Fruit fly (Drosophila melanogaster): ENCODE measurements around the gene Grip163.

Gene Grip163

dm6 chr3L:12016186-12016585 lies 18.2 kb upstream of the Grip163 start:
- TF ChIP-seq ey (GFP tag; optimal IDR thresholded peaks at IDR 0.05) (peak; percentile 12), brk (GFP tag; optimal IDR thresholded peaks at IDR 0.05) (peak; percentile 11), tai (GFP tag; optimal IDR thresholded peaks at IDR 0.05) (no peak), br (GFP tag; optimal IDR thresholded peaks at IDR 0.05) (no peak), lola (GFP tag; optimal IDR thresholded peaks at IDR 0.05) (no peak), fru (GFP tag; optimal IDR thresholded peaks at IDR 0.05) (peak; percentile 43), Mio (GFP tag; optimal IDR thresholded peaks at IDR 0.05) (no peak), OdsH (GFP tag; optimal IDR thresholded peaks at IDR 0.05) (peak; percentile 49), Sp1 (GFP tag; optimal IDR thresholded peaks at IDR 0.05) (peak; percentile 76), HLH106 (tag; optimal IDR thresholded peaks at IDR 0.05) (peak; percentile 72), h (GFP tag; optimal IDR thresholded peaks at IDR 0.05) (peak; percentile 59), dsf (GFP tag; optimal IDR thresholded peaks at IDR 0.05; ENCODE audit: borderline replicate concordance) (no peak), dmrt93B (GFP tag; optimal IDR thresholded peaks at IDR 0.05) (peak; percentile 41), usp (GFP tag; optimal IDR thresholded peaks at IDR 0.05) (no peak), Hnf4 (GFP tag; optimal IDR thresholded peaks at IDR 0.05) (no peak), psq (GFP tag; optimal IDR thresholded peaks at IDR 0.05) (peak; percentile 59), Dfd (GFP tag; optimal IDR thresholded peaks at IDR 0.05) (no peak), CG9705 (GFP tag; optimal IDR thresholded peaks at IDR 0.05) (no peak), sage (GFP tag; optimal IDR thresholded peaks at IDR 0.05) (peak; percentile 15), Rel (GFP tag; optimal IDR thresholded peaks at IDR 0.05) (no peak), Rel (tag; optimal IDR thresholded peaks at IDR 0.05) (peak; percentile 24), CrebA (GFP tag; optimal IDR thresholded peaks at IDR 0.05; ENCODE audit: borderline replicate concordance) (no peak), Hr83 (GFP tag; optimal IDR thresholded peaks at IDR 0.05; ENCODE audit: poor library complexity, severe bottlenecking) (no peak), Jra (GFP tag; optimal IDR thresholded peaks at IDR 0.05) (no peak), rgr (GFP tag; optimal IDR thresholded peaks at IDR 0.05) (peak; percentile 66), pan (optimal IDR thresholded peaks at IDR 0.05) (no peak), foxo (GFP tag; optimal IDR thresholded peaks at IDR 0.05) (peak in 1 of 2 experiments; percentile 55), N (GFP tag; optimal IDR thresholded peaks at IDR 0.05) (no peak)

- peak; percentile 8 for TF ChIP-seq psq (GFP tag; optimal IDR thresholded peaks at IDR 0.05)
- no peak for TF ChIP-seq Hnf4 (GFP tag; optimal IDR thresholded peaks at IDR 0.05)
- no peak for TF ChIP-seq woc (GFP tag; optimal IDR thresholded peaks at IDR 0.05)
- peak; percentile 12 for TF ChIP-seq Dif (GFP tag; optimal IDR thresholded peaks at IDR 0.05; ENCODE audit: partially characterized antibody)
- TF ChIP-seq Vsx2 (GFP tag; optimal IDR thresholded peaks at IDR 0.05; ENCODE audit: partially characterized antibody): peak; percentile 36
Measured at dm6 chr3L:12014272-12014671, 16.3 kb upstream of the Grip163 start.

DNA sequence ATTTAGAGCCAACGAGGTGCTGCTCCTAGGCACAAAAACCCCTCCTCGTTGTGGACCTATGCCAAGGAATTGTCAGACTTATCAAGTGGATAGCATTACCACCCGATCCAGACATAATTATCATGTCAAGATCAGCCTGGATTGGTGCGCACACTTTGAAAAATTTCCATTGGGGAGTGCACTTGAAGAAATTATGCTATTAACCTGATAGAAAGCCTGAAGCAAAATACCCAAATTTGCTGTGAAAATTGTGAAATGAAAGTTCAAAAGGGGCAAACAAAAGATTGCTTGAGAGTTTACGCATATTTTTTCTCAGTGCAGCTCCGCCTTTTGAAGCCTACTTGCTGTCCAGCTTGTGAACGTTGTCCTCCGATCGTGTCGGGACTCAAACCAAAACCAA lies 15.8 kb upstream of the Grip163 start:
- no peak for TF ChIP-seq HLH106 (tag; optimal IDR thresholded peaks at IDR 0.05)
- TF ChIP-seq Hnf4 (GFP tag; optimal IDR thresholded peaks at IDR 0.05): no peak
- TF ChIP-seq h (GFP tag; optimal IDR thresholded peaks at IDR 0.05): peak; percentile 76
- TF ChIP-seq CG9705 (GFP tag; optimal IDR thresholded peaks at IDR 0.05): no peak
- no peak for TF ChIP-seq dsf (GFP tag; optimal IDR thresholded peaks at IDR 0.05; ENCODE audit: borderline replicate concordance)
- peak; percentile 1 for TF ChIP-seq woc (GFP tag; optimal IDR thresholded peaks at IDR 0.05)
- TF ChIP-seq Dif (GFP tag; optimal IDR thresholded peaks at IDR 0.05; ENCODE audit: partially characterized antibody): no peak
- TF ChIP-seq OdsH (GFP tag; optimal IDR thresholded peaks at IDR 0.05): peak; percentile 18
- TF ChIP-seq ey (GFP tag; optimal IDR thresholded peaks at IDR 0.05): peak; percentile 11
- no peak for TF ChIP-seq dl (GFP tag; optimal IDR thresholded peaks at IDR 0.05; ENCODE audit: insufficient read depth in 1 of 2, partially characterized antibody in 2 of 2)
- peak in 1 of 2 experiments; percentile 36 for TF ChIP-seq foxo (GFP tag; optimal IDR thresholded peaks at IDR 0.05)
- peak; percentile 40 for TF ChIP-seq fru (GFP tag; optimal IDR thresholded peaks at IDR 0.05)
- no peak for TF ChIP-seq N (GFP tag; optimal IDR thresholded peaks at IDR 0.05)

- TF ChIP-seq Myc (optimal IDR thresholded peaks at IDR 0.05) (peak; percentile 73), N (GFP tag; optimal IDR thresholded peaks at IDR 0.05) (peak; percentile 68), Jra (GFP tag; optimal IDR thresholded peaks at IDR 0.05) (no peak), sv (GFP tag; optimal IDR thresholded peaks at IDR 0.05) (no peak), lola (GFP tag; optimal IDR thresholded peaks at IDR 0.05) (no peak), Vsx2 (GFP tag; optimal IDR thresholded peaks at IDR 0.05; ENCODE audit: partially characterized antibody) (peak; percentile 69), sage (GFP tag; optimal IDR thresholded peaks at IDR 0.05) (peak; percentile 5), psq (GFP tag; optimal IDR thresholded peaks at IDR 0.05) (no peak)
Measured at dm6 chr3L:12007945-12008344, 10.0 kb upstream of the Grip163 start.

Measured in whole organism, wandering third instar larva.